Worm (Caenorhabditis elegans) whole organism, L4 larva: Measurements from ENCODE around the gene zip-10.
A peak's percentile ranks its signal among the peaks of the same experiment; 100 is the strongest.

Experiments
- F37D6.2 ChIP-seq: sonication (generic microtip); optimal IDR thresholded peaks from 2 replicates; lab custom pipeline; 2016; ENCODE audit warnings: mild to moderate bottlenecking, missing genetic modification characterization, missing compliant biosample characterization
- aha-1 ChIP-seq: fragments of 150-350 bp; peaks from one replicate; lab custom pipeline; 2014; ENCODE audit warnings: missing biosample characterization, missing genetic modification characterization
- ces-1 ChIP-seq: fragments of 150-350 bp; sonication (generic microtip); optimal IDR thresholded peaks from 4 replicates; lab custom pipeline; 2014; ENCODE audit warnings: missing biosample characterization, missing genetic modification reagents, missing genetic modification characterization
- cey-2 ChIP-seq: sonication (generic microtip); optimal IDR thresholded peaks from 3 replicates; lab custom pipeline; 2017; ENCODE audit warnings: missing genetic modification characterization, mild to moderate bottlenecking, missing compliant biosample characterization, antibody characterized with exemption, borderline replicate concordance; ENCODE audit not compliant: insufficient read depth
- unc-62 ChIP-seq, 3 experiments: fragments of 150-350 bp in 1 of 3; sonication (generic microtip); optimal IDR thresholded peaks in 2 of 3; peaks in 1 of 3; 1 replicate in 1 of 3; 2 replicates in 2 of 3; lab custom pipeline; 2014 to 2017; ENCODE audit warnings: missing biosample characterization in 3 of 3, missing genetic modification characterization in 3 of 3, missing genetic modification reagents in 3 of 3, missing genotype in 1 of 3
- zip-2 ChIP-seq: fragments of 150-350 bp; optimal IDR thresholded peaks from 2 replicates; lab custom pipeline; 2014; ENCODE audit warnings: missing biosample characterization, missing genetic modification characterization

The zip-10 gene

DNA sequence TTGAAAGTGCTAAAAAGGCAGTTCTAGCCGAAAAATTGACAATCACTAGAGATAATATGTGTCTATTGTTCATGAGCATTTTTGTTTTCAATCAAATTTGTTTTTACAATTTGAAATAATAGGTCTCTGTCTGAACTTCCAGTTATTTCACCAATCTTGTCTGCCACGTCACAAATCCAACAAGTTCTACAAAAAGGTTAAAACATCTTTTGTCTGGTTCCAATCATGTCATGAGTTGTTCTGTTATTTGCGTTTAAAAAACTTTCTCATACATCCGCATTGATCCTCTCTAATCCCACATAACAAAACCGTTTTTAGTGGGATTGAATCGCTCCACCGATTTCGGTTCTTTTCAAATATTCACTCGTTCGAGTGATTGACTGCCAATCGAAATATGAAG is 49.8 kb downstream of the zip-10 start, which contains the start of gene F35B12.9:
F35B12.9 (plus strand) TSS at position 372 of the 400 bp plus-strand sequence.
- TF ChIP-seq F37D6.2 (tag; lab: Kevin White, UChicago) (no peak), zip-2 (no peak), unc-62 (GFP tag; optimal IDR thresholded peaks at IDR 0.05 in 1 of 2; lab: Kevin White, UChicago) (peak in 1 of 2 experiments; percentile 18), unc-62 (tag; optimal IDR thresholded peaks at IDR 0.05; lab: Kevin White, UChicago) (no peak), aha-1 (tag; lab: Kevin White, UChicago) (peak; percentile 94), ces-1 (no peak), cey-2 (no peak)
